Worm (Caenorhabditis elegans) whole organism, early embryonic: ENCODE measurements around the gene C17F4.7.

Experiments
- aly-1 ChIP-seq: sonication (generic microtip); optimal IDR thresholded peaks from 2 replicates; lab custom pipeline; 2016; ENCODE audit warnings: missing genetic modification characterization, missing compliant biosample characterization
- ama-1 ChIP-seq: fragments of 150-350 bp; optimal IDR thresholded peaks from 2 replicates; lab custom pipeline; 2014
- flt-1 ChIP-seq: fragments of 200-800 bp; sonication (Bioruptor generic); IDR thresholded peaks from 2 replicates; pipeline ENCODE4 v1.3.6; 2022; ENCODE audit warnings: missing genetic modification characterization, missing compliant biosample characterization
- hmbx-1 ChIP-seq: sonication (generic microtip); optimal IDR thresholded peaks from 2 replicates; lab custom pipeline; 2016; ENCODE audit warnings: mild to moderate bottlenecking, missing genetic modification characterization, missing compliant biosample characterization
- hmg-4 ChIP-seq: fragments of 200-800 bp; sonication (Bioruptor generic); optimal IDR thresholded peaks from 2 replicates; lab custom pipeline; 2018; ENCODE audit warnings: mild to moderate bottlenecking, missing genetic modification characterization, missing compliant biosample characterization
- pes-1 ChIP-seq: fragments of 200-800 bp; sonication (Bioruptor generic); IDR thresholded peaks from 2 replicates; pipeline ENCODE4 v1.3.6; 2022; ENCODE audit warnings: missing genetic modification reagents, missing genetic modification characterization, missing compliant biosample characterization
- scrt-1 ChIP-seq: fragments of 200-800 bp; sonication (Bioruptor generic); IDR thresholded peaks from 2 replicates; pipeline ENCODE4 v1.3.6; 2022; ENCODE audit warnings: missing genetic modification characterization, missing compliant biosample characterization

ce11 chrII:3250195-3250594, 4.4 kb upstream of the C17F4.7 start:
- no peak for TF ChIP-seq hmbx-1 (tag; lab: Kevin White, UChicago)
- no peak for TF ChIP-seq pes-1
- TF ChIP-seq hmg-4 (GFP tag; lab: Kevin White, UChicago): no peak
- no peak for TF ChIP-seq aly-1
- TF ChIP-seq ama-1: no peak
- TF ChIP-seq scrt-1: no peak
- no peak for TF ChIP-seq flt-1 (GFP tag; lab: Robert Waterston, UW)
